Worm (Caenorhabditis elegans) whole organism, young adult: Measurements from ENCODE around the gene ZK512.11.

Experiments
- B0336.3 ChIP-seq: fragments of 200-800 bp; sonication (Bioruptor generic); IDR thresholded peaks from 2 replicates; pipeline ENCODE4 v1.3.6; 2022; ENCODE audit warnings: missing genetic modification characterization, missing compliant biosample characterization
- C17E4.6 ChIP-seq: fragments of 200-800 bp; sonication (Bioruptor generic); IDR thresholded peaks from 2 replicates; pipeline ENCODE4 v1.3.6; 2022; ENCODE audit warnings: missing genetic modification reagents, missing genetic modification characterization, missing compliant biosample characterization
- Y95B8A.8 ChIP-seq: fragments of 200-800 bp; sonication (Bioruptor generic); IDR thresholded peaks from 2 replicates; pipeline ENCODE4 v1.3.6; 2022; ENCODE audit warnings: missing genetic modification reagents, missing genetic modification characterization, missing compliant biosample characterization
- aptf-2 ChIP-seq: fragments of 200-800 bp; sonication (Bioruptor generic); conservative IDR thresholded peaks from 2 replicates; pipeline ENCODE4 v1.3.6; 2022; ENCODE audit warnings: missing genetic modification reagents, missing genetic modification characterization, missing compliant biosample characterization
- athp-1 ChIP-seq: sonication (generic microtip); optimal IDR thresholded peaks from 2 replicates; lab custom pipeline; 2017; ENCODE audit warnings: mild to moderate bottlenecking, missing genetic modification characterization, missing compliant biosample characterization
- chd-7 ChIP-seq: sonication (generic microtip); optimal IDR thresholded peaks from 2 replicates; lab custom pipeline; 2016; ENCODE audit warnings: mild to moderate bottlenecking, missing genetic modification characterization, moderate library complexity, missing compliant biosample characterization
- dpl-1 ChIP-seq: fragments of 150-350 bp; optimal IDR thresholded peaks from 2 replicates; lab custom pipeline; 2014; ENCODE audit warnings: missing biosample characterization, missing genetic modification reagents, missing genetic modification characterization
- efl-1 ChIP-seq: fragments of 150-350 bp; optimal IDR thresholded peaks from 2 replicates; lab custom pipeline; 2014; ENCODE audit warnings: missing biosample characterization, missing genetic modification reagents, missing genetic modification characterization
- hmg-1.2 ChIP-seq: fragments of 200-800 bp; sonication (Bioruptor generic); IDR thresholded peaks from 2 replicates; pipeline ENCODE4 v1.3.6; 2022; ENCODE audit warnings: missing genetic modification reagents, missing genetic modification characterization, missing compliant biosample characterization
- hmg-20 ChIP-seq: fragments of 200-800 bp; sonication (Bioruptor generic); IDR thresholded peaks from 2 replicates; pipeline ENCODE4 v1.3.6; 2022; ENCODE audit warnings: missing genetic modification reagents, missing genetic modification characterization, missing compliant biosample characterization
- lag-1 ChIP-seq: fragments of 200-800 bp; sonication (Bioruptor generic); IDR thresholded peaks from 2 replicates; pipeline ENCODE4 v1.3.6; 2022; ENCODE audit warnings: missing genetic modification reagents, missing genetic modification characterization, missing compliant biosample characterization
- let-607 ChIP-seq, 2 experiments: fragments of 200-800 bp in 1 of 2; sonication (Bioruptor generic) in 1 of 2; sonication (generic microtip) in 1 of 2; optimal IDR thresholded peaks; 2 replicates each; lab custom pipeline; 2016 to 2018; ENCODE audit warnings: mild to moderate bottlenecking in 2 of 2, missing compliant biosample characterization in 2 of 2, missing genetic modification characterization in 2 of 2, moderate library complexity in 2 of 2, missing genotype in 1 of 2
- lin-35 ChIP-seq, 3 experiments: fragments of 150-350 bp in 2 of 3; sonication (generic microtip) in 1 of 3; optimal IDR thresholded peaks; 2 replicates each; lab custom pipeline; 2014 to 2018; ENCODE audit warnings: missing biosample characterization in 3 of 3, missing genetic modification characterization in 3 of 3, missing genetic modification reagents in 3 of 3
- lin-40 ChIP-seq: sonication (generic microtip); optimal IDR thresholded peaks from 2 replicates; lab custom pipeline; 2016; ENCODE audit warnings: missing genetic modification characterization, mild to moderate bottlenecking, missing compliant biosample characterization, missing genotype, missing genetic modification reagents
- madf-3 ChIP-seq: fragments of 200-800 bp; sonication (Bioruptor generic); IDR thresholded peaks from 2 replicates; pipeline ENCODE4 v1.3.6; 2022; ENCODE audit warnings: missing genetic modification reagents, missing genetic modification characterization, missing compliant biosample characterization
- madf-8 ChIP-seq: fragments of 200-800 bp; sonication (Bioruptor generic); conservative IDR thresholded peaks from 2 replicates; pipeline ENCODE4 v1.3.6; 2022; ENCODE audit warnings: missing genetic modification reagents, missing genetic modification characterization, missing compliant biosample characterization
- mcd-1 ChIP-seq: fragments of 200-800 bp; sonication (Bioruptor generic); IDR thresholded peaks from 2 replicates; pipeline ENCODE4 v1.3.6; 2022; ENCODE audit warnings: missing genetic modification reagents, missing genetic modification characterization, missing compliant biosample characterization
- nhr-80 ChIP-seq: sonication (generic microtip); optimal IDR thresholded peaks from 2 replicates; lab custom pipeline; 2016; ENCODE audit warnings: missing genetic modification characterization, missing compliant biosample characterization
- pbrm-1 ChIP-seq: fragments of 200-800 bp; sonication (Bioruptor generic); IDR thresholded peaks from 2 replicates; pipeline ENCODE4 v1.3.6; 2022; ENCODE audit warnings: missing genetic modification reagents, missing genetic modification characterization, missing compliant biosample characterization
- rec-8 ChIP-seq, 2 experiments: sonication (generic microtip); optimal IDR thresholded peaks; 2 replicates each; lab custom pipeline; 2016; ENCODE audit warnings: mild to moderate bottlenecking in 2 of 2, missing genetic modification characterization in 2 of 2, missing genetic modification reagents in 2 of 2, missing genotype in 2 of 2, missing biosample characterization in 1 of 2, missing compliant biosample characterization in 1 of 2, moderate library complexity in 1 of 2
- sdz-38 ChIP-seq: sonication (generic microtip); optimal IDR thresholded peaks from 2 replicates; lab custom pipeline; 2016; ENCODE audit warnings: missing genotype, missing genetic modification characterization, missing compliant biosample characterization
- tbx-9 ChIP-seq: sonication (generic microtip); optimal IDR thresholded peaks from 2 replicates; lab custom pipeline; 2016; ENCODE audit warnings: borderline replicate concordance, missing genetic modification characterization, inconsistent platforms, missing compliant biosample characterization

ZK512.11 gene

DNA sequence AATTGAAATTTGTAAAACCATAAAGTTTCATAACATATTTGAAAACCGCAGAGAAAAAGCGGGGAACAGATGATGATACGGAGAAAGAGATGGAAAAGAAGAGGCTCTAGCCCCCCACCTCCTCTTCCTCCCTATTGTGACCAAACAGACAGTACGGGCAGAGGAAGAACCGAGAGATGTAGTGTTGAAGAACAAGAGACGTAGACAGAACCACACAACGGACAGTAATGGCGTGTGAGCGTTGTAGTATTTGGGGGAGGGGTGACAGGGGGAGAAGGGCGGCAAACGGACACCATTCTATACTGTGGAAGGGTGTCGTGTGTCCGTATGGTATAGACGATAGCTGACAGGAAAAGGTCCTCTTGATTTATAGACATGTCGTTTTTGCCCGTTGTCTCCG, 32.0 kb downstream of the ZK512.11 start:
- peak; percentile 47 for TF ChIP-seq nhr-80 (tag; lab: Kevin White, UChicago)
- no peak for TF ChIP-seq madf-8 (GFP tag; lab: Robert Waterston, UW)
- no peak for TF ChIP-seq madf-3 (GFP tag; lab: Robert Waterston, UW)
- peak; percentile 77; the same call in 1 of the 2 replicates for TF ChIP-seq hmg-1.2 (GFP tag; lab: Robert Waterston, UW)

DNA sequence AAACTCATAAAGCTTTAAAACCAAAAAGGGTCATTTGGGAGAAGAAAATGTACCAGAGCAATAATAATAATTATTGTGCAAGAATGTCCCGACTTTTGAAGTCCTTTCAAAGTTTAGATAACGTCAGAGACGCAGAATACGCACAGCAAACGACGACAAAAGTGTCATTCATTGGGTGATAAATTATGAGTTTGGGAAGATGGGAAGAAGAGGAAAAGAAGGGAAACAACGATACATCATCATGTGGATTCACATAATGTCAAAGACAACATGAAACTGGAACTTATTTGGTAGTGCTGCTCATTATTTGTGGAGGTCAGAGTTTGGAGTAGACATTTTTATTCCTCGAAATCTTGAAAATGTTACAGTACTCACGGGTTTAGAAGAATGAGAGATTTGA, 33.9 kb downstream of the ZK512.11 start:
- TF ChIP-seq sdz-38 (tag; lab: Kevin White, UChicago) (no peak), hmg-20 (GFP tag; lab: Robert Waterston, UW) (no peak), chd-7 (tag; lab: Kevin White, UChicago) (no peak), lag-1 (no peak), C17E4.6 (GFP tag; lab: Robert Waterston, UW) (no peak), B0336.3 (GFP tag; lab: Robert Waterston, UW) (no peak), aptf-2 (GFP tag; lab: Robert Waterston, UW) (no peak)

DNA sequence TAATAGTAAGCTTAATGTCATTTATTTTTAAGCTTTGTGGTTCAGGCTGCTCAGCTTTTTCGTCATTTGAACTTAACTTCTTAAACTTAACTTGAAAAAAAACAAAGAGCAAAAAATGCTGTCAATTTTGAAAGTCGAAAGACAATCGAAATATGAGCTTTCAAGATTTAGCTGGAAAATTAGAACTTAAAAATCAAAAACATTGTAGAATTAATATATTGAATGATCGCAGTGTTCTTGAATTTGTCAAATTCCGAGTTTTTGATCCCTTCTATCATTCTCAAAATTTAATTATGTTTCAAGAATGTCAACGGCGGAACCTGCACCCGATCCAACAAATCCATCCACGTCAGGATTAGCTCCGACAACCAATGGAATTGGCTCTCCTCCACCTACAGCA, 37.2 kb downstream of the ZK512.11 start, which contains the start of gene tax-4:
Gene tax-4 (plus strand): TSS at position 301 of the 400 bp plus-strand sequence.
- no peak for TF ChIP-seq lin-35 (GFP tag; optimal IDR thresholded peaks at IDR 0.05; lab: Kevin White, UChicago)
- no peak for TF ChIP-seq tbx-9 (tag; lab: Kevin White, UChicago)
- no peak for TF ChIP-seq lin-40 (tag; lab: Kevin White, UChicago)

DNA sequence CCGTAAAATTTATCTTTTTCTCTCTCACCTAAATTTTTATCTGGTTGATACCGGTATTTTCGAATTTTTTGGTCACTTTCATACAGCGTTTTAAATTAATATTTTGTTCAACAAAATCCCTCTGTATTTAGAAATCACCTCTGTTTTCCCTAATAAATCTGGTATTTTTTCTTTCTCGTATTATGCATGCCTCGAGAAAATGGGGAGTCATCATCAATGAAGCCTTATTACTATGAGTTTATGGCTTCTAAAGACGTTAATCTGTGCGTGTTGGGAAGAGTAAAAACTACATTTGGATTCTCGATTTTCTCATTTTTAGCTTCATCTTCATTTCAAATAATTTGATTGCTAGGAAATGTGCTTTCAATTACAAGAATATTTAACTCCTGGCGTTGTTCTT, 41.7 kb downstream of the ZK512.11 start, which contains the start of gene ZC84.7:
Gene ZC84.7 (plus strand): TSS at position 301 of the 400 bp plus-strand sequence.
- TF ChIP-seq lin-35 (GFP tag; optimal IDR thresholded peaks at IDR 0.05; lab: Kevin White, UChicago) = no peak
- no peak for TF ChIP-seq athp-1 (tag; lab: Kevin White, UChicago)
- TF ChIP-seq nhr-80 (tag; lab: Kevin White, UChicago) = no peak
- no peak for TF ChIP-seq rec-8 (tag; optimal IDR thresholded peaks at IDR 0.05; lab: Kevin White, UChicago)
- TF ChIP-seq dpl-1 (GFP tag; lab: Kevin White, UChicago) = no peak
- no peak for TF ChIP-seq pbrm-1
- TF ChIP-seq let-607 (tag; optimal IDR thresholded peaks at IDR 0.05; lab: Kevin White, UChicago) = no peak

DNA sequence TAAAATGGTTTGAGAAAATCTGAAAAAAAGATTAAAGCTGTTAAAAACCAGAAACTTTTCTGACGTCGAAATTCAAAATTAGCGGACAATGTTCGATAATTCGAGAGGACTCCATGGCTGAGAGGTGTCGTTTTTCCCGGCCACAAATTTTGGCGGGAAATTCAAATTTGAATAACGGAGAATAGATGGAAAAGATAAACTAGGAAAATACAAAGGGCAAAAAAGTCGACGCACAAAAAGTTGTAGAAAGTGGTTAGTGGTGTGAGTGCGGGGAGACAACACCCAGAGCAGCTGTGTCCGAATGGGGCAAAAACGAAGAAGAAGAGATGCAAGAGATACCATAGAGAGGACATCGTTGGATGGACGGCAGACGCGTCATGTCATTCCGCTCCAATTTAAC, 47.1 kb downstream of the ZK512.11 start, which contains the start of gene cls-3:
Gene cls-3 (minus strand): TSS at position 19 of the 400 bp plus-strand sequence.
- TF ChIP-seq B0336.3 (GFP tag; lab: Robert Waterston, UW) = no peak
- TF ChIP-seq mcd-1 (GFP tag; lab: Robert Waterston, UW) = peak; percentile 24; the same call in 1 of the 2 replicates
- TF ChIP-seq dpl-1 (GFP tag; lab: Kevin White, UChicago) = peak; percentile 64
- TF ChIP-seq Y95B8A.8 = no peak
- TF ChIP-seq efl-1 (GFP tag; lab: Kevin White, UChicago) = peak; percentile 68
